Worm (Caenorhabditis elegans): Measurements from ENCODE around the gene F47D12.3.

The F47D12.3 gene

ce11 chrIII:6265911-6266310, 32.4 kb upstream of the F47D12.3 start, which contains the start of gene srg-6:
Gene srg-6 (minus strand): TSS chrIII:6266011.
- TF ChIP-seq hnd-1 (tag; optimal IDR thresholded peaks at IDR 0.05) (no peak), tbx-11 (GFP tag; IDR thresholded peaks at IDR 0.05) (no peak), scrt-1 (GFP tag; IDR thresholded peaks at IDR 0.05) (no peak), ets-7 (tag; optimal IDR thresholded peaks at IDR 0.05) (no peak), ama-1 (optimal IDR thresholded peaks at IDR 0.05) (no peak), F13C5.2 (tag; optimal IDR thresholded peaks at IDR 0.05) (no peak), aly-1 (tag; optimal IDR thresholded peaks at IDR 0.05) (no peak), flt-1 (GFP tag; IDR thresholded peaks at IDR 0.05) (no peak), ceh-13 (GFP tag; optimal IDR thresholded peaks at IDR 0.05) (no peak), hmbx-1 (tag; optimal IDR thresholded peaks at IDR 0.05) (no peak), sea-1 (GFP tag; conservative IDR thresholded peaks at IDR 0.05) (no peak), pes-1 (GFP tag; IDR thresholded peaks at IDR 0.05) (no peak), ceh-36 (tag; optimal IDR thresholded peaks at IDR 0.05) (no peak), B0310.2 (tag; optimal IDR thresholded peaks at IDR 0.05) (no peak), tra-4 (tag; optimal IDR thresholded peaks at IDR 0.05) (no peak), tbx-37 (GFP tag; conservative IDR thresholded peaks at IDR 0.05) (no peak), hmg-4 (GFP tag; optimal IDR thresholded peaks at IDR 0.05) (no peak)

- TF ChIP-seq ceh-36 (tag; optimal IDR thresholded peaks at IDR 0.05) (no peak), flt-1 (GFP tag; IDR thresholded peaks at IDR 0.05) (no peak), ceh-13 (GFP tag; optimal IDR thresholded peaks at IDR 0.05) (no peak), hmg-4 (GFP tag; optimal IDR thresholded peaks at IDR 0.05) (no peak), aly-1 (tag; optimal IDR thresholded peaks at IDR 0.05) (no peak)
Measured at ce11 chrIII:6268061-6268460, 30.2 kb upstream of the F47D12.3 start, which contains the start of gene srg-7. Gene srg-7 (minus strand): TSS chrIII:6268161.

DNA sequence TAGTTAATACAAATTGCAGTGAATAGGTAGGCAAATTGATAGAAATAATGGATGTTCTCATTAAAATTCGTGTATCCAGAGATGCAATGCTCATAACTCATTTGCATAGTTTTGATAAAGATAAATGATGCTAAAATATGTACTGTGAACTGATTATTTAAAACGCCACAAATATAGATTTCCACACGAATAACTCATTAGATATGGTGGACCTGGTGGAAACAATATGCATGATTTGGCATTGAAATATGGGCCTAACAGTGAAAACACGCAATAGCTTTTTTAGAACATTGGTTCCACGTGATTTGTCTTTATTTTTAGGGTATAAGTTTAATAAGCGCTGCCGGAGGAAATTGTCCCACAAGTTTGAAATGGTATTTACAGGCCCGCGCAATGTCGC, 28.0 kb upstream of the F47D12.3 start, which contains the start of gene srg-3:
Gene srg-3, minus strand, starts transcription at position 101 of the 400 bp plus-strand sequence.
- TF ChIP-seq scrt-1 (GFP tag; IDR thresholded peaks at IDR 0.05) (no peak), ama-1 (optimal IDR thresholded peaks at IDR 0.05) (no peak), pes-1 (GFP tag; IDR thresholded peaks at IDR 0.05) (no peak), B0310.2 (tag; optimal IDR thresholded peaks at IDR 0.05) (no peak), sea-1 (GFP tag; conservative IDR thresholded peaks at IDR 0.05) (no peak), F13C5.2 (tag; optimal IDR thresholded peaks at IDR 0.05) (no peak), flt-1 (GFP tag; IDR thresholded peaks at IDR 0.05) (no peak), tbx-37 (GFP tag; conservative IDR thresholded peaks at IDR 0.05) (no peak), tra-4 (tag; optimal IDR thresholded peaks at IDR 0.05) (no peak), hnd-1 (tag; optimal IDR thresholded peaks at IDR 0.05) (no peak), ceh-36 (tag; optimal IDR thresholded peaks at IDR 0.05) (no peak), ets-7 (tag; optimal IDR thresholded peaks at IDR 0.05) (no peak), aly-1 (tag; optimal IDR thresholded peaks at IDR 0.05) (no peak), ceh-13 (GFP tag; optimal IDR thresholded peaks at IDR 0.05) (no peak)

DNA sequence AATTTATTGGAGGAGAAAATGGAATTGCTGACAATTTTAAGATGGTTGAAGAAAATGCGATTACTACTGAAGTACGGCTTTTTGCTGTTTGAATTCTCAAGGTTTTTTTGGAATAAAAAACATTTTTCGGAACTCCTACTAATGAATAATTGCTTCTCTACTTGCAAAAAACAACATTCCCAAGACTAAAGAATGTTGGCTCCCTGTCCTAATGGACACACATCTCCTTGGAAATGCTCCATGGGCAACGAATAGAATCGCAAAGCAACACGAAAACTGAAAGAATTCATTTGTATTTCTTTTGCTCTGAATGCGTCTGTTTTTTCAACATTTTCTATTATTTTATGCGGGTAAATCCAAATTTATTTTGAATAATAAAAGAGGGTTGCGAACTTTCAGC, 25.4 kb upstream of the F47D12.3 start, which contains the start of gene C18F10.2:
Gene C18F10.2, plus strand, starts transcription at position 301 of the 400 bp plus-strand sequence.
- TF ChIP-seq tbx-11 (GFP tag; IDR thresholded peaks at IDR 0.05): no peak

ce11 chrIII:6278301-6278827, 19.9 kb upstream of the F47D12.3 start, which contains the start of gene C18F10.7:
Gene C18F10.7 (minus strand): TSS chrIII:6278351.
- TF ChIP-seq hnd-1 (tag; optimal IDR thresholded peaks at IDR 0.05) (no peak), ets-7 (tag; optimal IDR thresholded peaks at IDR 0.05) (no peak)

- no peak for TF ChIP-seq tbx-11 (GFP tag; IDR thresholded peaks at IDR 0.05)
- TF ChIP-seq hmg-4 (GFP tag; optimal IDR thresholded peaks at IDR 0.05): no peak
- no peak for TF ChIP-seq F13C5.2 (tag; optimal IDR thresholded peaks at IDR 0.05)
- TF ChIP-seq ets-7 (tag; optimal IDR thresholded peaks at IDR 0.05): no peak
- TF ChIP-seq tbx-37 (GFP tag; conservative IDR thresholded peaks at IDR 0.05): no peak
- TF ChIP-seq pes-1 (GFP tag; IDR thresholded peaks at IDR 0.05): no peak
- no peak for TF ChIP-seq hnd-1 (tag; optimal IDR thresholded peaks at IDR 0.05)
- TF ChIP-seq tra-4 (tag; optimal IDR thresholded peaks at IDR 0.05): no peak
- TF ChIP-seq scrt-1 (GFP tag; IDR thresholded peaks at IDR 0.05): no peak
- TF ChIP-seq flt-1 (GFP tag; IDR thresholded peaks at IDR 0.05): no peak
- no peak for TF ChIP-seq ceh-36 (tag; optimal IDR thresholded peaks at IDR 0.05)
Measured at ce11 chrIII:6279453-6279852, 18.8 kb upstream of the F47D12.3 start.

- no peak for TF ChIP-seq ama-1 (optimal IDR thresholded peaks at IDR 0.05)
- TF ChIP-seq tbx-11 (GFP tag; IDR thresholded peaks at IDR 0.05): no peak
- no peak for TF ChIP-seq tbx-37 (GFP tag; conservative IDR thresholded peaks at IDR 0.05)
- no peak for TF ChIP-seq flt-1 (GFP tag; IDR thresholded peaks at IDR 0.05)
- TF ChIP-seq aly-1 (tag; optimal IDR thresholded peaks at IDR 0.05): no peak
- no peak for TF ChIP-seq sea-1 (GFP tag; conservative IDR thresholded peaks at IDR 0.05)
- TF ChIP-seq hmg-4 (GFP tag; optimal IDR thresholded peaks at IDR 0.05): peak; percentile 87
- no peak for TF ChIP-seq ceh-36 (tag; optimal IDR thresholded peaks at IDR 0.05)
- TF ChIP-seq F13C5.2 (tag; optimal IDR thresholded peaks at IDR 0.05): peak; percentile 24
Measured at ce11 chrIII:6280070-6280596, 18.1 kb upstream of the F47D12.3 start, which contains the start of gene hmg-1.2. Gene hmg-1.2 (plus strand): TSS chrIII:6280380.

ce11 chrIII:6283024-6283423, 15.2 kb upstream of the F47D12.3 start:
- no peak for TF ChIP-seq scrt-1 (GFP tag; IDR thresholded peaks at IDR 0.05)
- no peak for TF ChIP-seq ceh-36 (tag; optimal IDR thresholded peaks at IDR 0.05)
- TF ChIP-seq ets-7 (tag; optimal IDR thresholded peaks at IDR 0.05): no peak
- no peak for TF ChIP-seq ceh-13 (GFP tag; optimal IDR thresholded peaks at IDR 0.05)
